Worm (Caenorhabditis elegans): ENCODE results near the gene C12D8.13.

Gene C12D8.13

DNA sequence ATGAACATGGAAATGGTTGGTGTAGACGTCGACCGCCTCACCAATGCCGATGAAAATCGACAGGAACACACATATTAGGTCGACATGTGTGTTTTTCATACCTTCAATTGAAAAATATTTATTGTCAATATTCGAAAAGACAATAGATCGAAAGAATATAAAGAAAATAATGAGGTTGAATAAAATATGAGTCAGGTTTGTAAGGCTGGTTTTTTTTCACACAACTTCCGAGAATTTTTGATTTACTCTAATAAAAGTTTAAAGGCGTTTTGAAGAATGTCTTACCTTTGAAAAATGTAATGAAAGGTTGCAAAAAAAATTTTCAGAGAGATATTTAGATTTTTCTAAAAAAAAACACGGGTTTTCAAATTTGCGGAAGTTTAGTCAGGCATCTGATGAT, 46.9 kb downstream of the C12D8.13 start, which contains the start of gene egl-3:
TSS of gene egl-3 (minus strand) at position 101 of the 400 bp plus-strand sequence.
- TF ChIP-seq nhr-25 (tag; optimal IDR thresholded peaks at IDR 0.05) (no peak), lsy-2 (tag; optimal IDR thresholded peaks at IDR 0.05) (no peak), aly-2 (tag; optimal IDR thresholded peaks at IDR 0.05) (no peak), nhr-23 (tag; optimal IDR thresholded peaks at IDR 0.05) (no peak), ZK546.5 (tag; optimal IDR thresholded peaks at IDR 0.05) (no peak), alr-1 (tag; optimal IDR thresholded peaks at IDR 0.05) (no peak)

Measured in whole organism, L2 larva.